Worm (Caenorhabditis elegans) whole organism, L4 larva: ENCODE measurements around the gene tkt-1.

Source experiments
- D1046.2 ChIP-seq: fragments of 200-800 bp; sonication (Bioruptor generic); IDR thresholded peaks from 2 replicates; pipeline ENCODE4 v1.3.6; 2022; ENCODE audit warnings: missing genetic modification characterization, missing compliant biosample characterization
- F10B5.3 ChIP-seq: sonication (generic microtip); optimal IDR thresholded peaks from 2 replicates; lab custom pipeline; 2016; ENCODE audit warnings: mild to moderate bottlenecking, missing genetic modification characterization, missing compliant biosample characterization
- F26F4.8 ChIP-seq: fragments of 200-800 bp; sonication (Bioruptor generic); conservative IDR thresholded peaks from 2 replicates; pipeline ENCODE4 v1.3.6; 2022; ENCODE audit warnings: missing genetic modification characterization, missing compliant biosample characterization
- F37D6.2 ChIP-seq: sonication (generic microtip); optimal IDR thresholded peaks from 2 replicates; lab custom pipeline; 2016; ENCODE audit warnings: mild to moderate bottlenecking, missing genetic modification characterization, missing compliant biosample characterization
- F49E8.2 ChIP-seq: sonication (generic microtip); optimal IDR thresholded peaks from 2 replicates; lab custom pipeline; 2016; ENCODE audit warnings: missing compliant biosample characterization, mild to moderate bottlenecking, missing genetic modification characterization, borderline replicate concordance
- Y48G9A.11 ChIP-seq: fragments of 200-800 bp; sonication (Bioruptor generic); IDR thresholded peaks from 2 replicates; pipeline ENCODE4 v1.3.6; 2022; ENCODE audit warnings: missing genetic modification reagents, missing genetic modification characterization, missing compliant biosample characterization
- Y75B8A.6 ChIP-seq: fragments of 200-800 bp; sonication (Bioruptor generic); IDR thresholded peaks from 2 replicates; pipeline ENCODE4 v1.3.6; 2022; ENCODE audit warnings: missing genetic modification reagents, missing genetic modification characterization, missing compliant biosample characterization
- ZK337.2 ChIP-seq: fragments of 200-800 bp; sonication (Bioruptor generic); IDR thresholded peaks from 2 replicates; pipeline ENCODE4 v1.3.6; 2022; ENCODE audit warnings: missing genetic modification reagents, missing genetic modification characterization, missing compliant biosample characterization
- ZK546.5 ChIP-seq, 2 experiments: sonication (generic microtip); optimal IDR thresholded peaks; 2 replicates each; lab custom pipeline; 2017; ENCODE audit warnings: missing biosample characterization in 2 of 2, missing genetic modification characterization in 2 of 2
- aha-1 ChIP-seq: fragments of 150-350 bp; peaks from one replicate; lab custom pipeline; 2014; ENCODE audit warnings: missing biosample characterization, missing genetic modification characterization
- arid-1 ChIP-seq: fragments of 200-800 bp; sonication (Bioruptor generic); conservative IDR thresholded peaks from 2 replicates; pipeline ENCODE4 v1.3.6; 2022; ENCODE audit warnings: missing genetic modification reagents, missing genetic modification characterization, missing compliant biosample characterization
- attf-4 ChIP-seq: sonication (generic microtip); optimal IDR thresholded peaks from 3 replicates; lab custom pipeline; 2017; ENCODE audit warnings: missing biosample characterization, missing genetic modification characterization
- ceh-20 ChIP-seq: fragments of 200-800 bp; sonication (Bioruptor generic); IDR thresholded peaks from 2 replicates; pipeline ENCODE4 v1.3.6; 2022; ENCODE audit warnings: missing genetic modification reagents, missing genetic modification characterization, missing compliant biosample characterization
- ceh-32 ChIP-seq: sonication (generic microtip); optimal IDR thresholded peaks from 2 replicates; lab custom pipeline; 2016; ENCODE audit warnings: mild to moderate bottlenecking, missing genetic modification characterization, missing compliant biosample characterization; ENCODE audit not compliant: poor library complexity
- ceh-62 ChIP-seq: sonication (generic microtip); optimal IDR thresholded peaks from 2 replicates; lab custom pipeline; 2017; ENCODE audit warnings: missing biosample characterization, missing genetic modification characterization
- ces-1 ChIP-seq: fragments of 150-350 bp; sonication (generic microtip); optimal IDR thresholded peaks from 4 replicates; lab custom pipeline; 2014; ENCODE audit warnings: missing biosample characterization, missing genetic modification reagents, missing genetic modification characterization
- fkh-10 ChIP-seq: fragments of 150-350 bp; optimal IDR thresholded peaks from 2 replicates; lab custom pipeline; 2014; ENCODE audit warnings: missing biosample characterization, missing genetic modification reagents, missing genetic modification characterization
- fos-1 ChIP-seq: fragments of 150-350 bp; optimal IDR thresholded peaks from 2 replicates; lab custom pipeline; 2014; ENCODE audit warnings: missing biosample characterization, missing genetic modification characterization
- gei-8 ChIP-seq: fragments of 200-800 bp; sonication (Bioruptor generic); optimal IDR thresholded peaks from 2 replicates; lab custom pipeline; 2018; ENCODE audit warnings: mild to moderate bottlenecking, missing genetic modification characterization, missing compliant biosample characterization
- hif-1 ChIP-seq, 2 experiments: sonication (generic microtip); optimal IDR thresholded peaks; 2 replicates each; lab custom pipeline; 2016 to 2017; ENCODE audit warnings: missing compliant biosample characterization in 2 of 2, missing genetic modification characterization in 2 of 2, missing genetic modification reagents in 2 of 2, missing genotype in 2 of 2, mild to moderate bottlenecking in 1 of 2
- hlh-11 ChIP-seq: fragments of 200-800 bp; sonication (Bioruptor generic); optimal IDR thresholded peaks from 2 replicates; lab custom pipeline; 2018; ENCODE audit warnings: mild to moderate bottlenecking, missing genetic modification characterization, missing compliant biosample characterization
- hlh-30 ChIP-seq: sonication (generic microtip); optimal IDR thresholded peaks from 2 replicates; lab custom pipeline; 2017; ENCODE audit warnings: antibody characterized with exemption, mild to moderate bottlenecking, missing genetic modification characterization, missing compliant biosample characterization; ENCODE audit not compliant: insufficient read depth
- lim-7 ChIP-seq: fragments of 200-800 bp; sonication (Bioruptor generic); IDR thresholded peaks from 2 replicates; pipeline ENCODE4 v1.3.6; 2022; ENCODE audit warnings: missing genetic modification characterization, missing compliant biosample characterization
- madf-5 ChIP-seq, 2 experiments: fragments of 200-800 bp; sonication (Bioruptor generic); IDR thresholded peaks; 2 replicates each; pipeline ENCODE4 v1.3.6; 2022; ENCODE audit warnings: missing compliant biosample characterization in 2 of 2, missing genetic modification characterization in 2 of 2
- mxl-2 ChIP-seq: fragments of 200-800 bp; sonication (Bioruptor generic); conservative IDR thresholded peaks from 2 replicates; pipeline ENCODE4 v1.3.6; 2022; ENCODE audit warnings: missing genetic modification reagents, missing genetic modification characterization, missing compliant biosample characterization
- mxl-3 ChIP-seq: fragments of 200-800 bp; sonication (Bioruptor generic); optimal IDR thresholded peaks from 2 replicates; lab custom pipeline; 2018; ENCODE audit warnings: mild to moderate bottlenecking, missing genetic modification characterization, missing compliant biosample characterization
- nhr-10 ChIP-seq: fragments of 150-350 bp; optimal IDR thresholded peaks from 2 replicates; lab custom pipeline; 2014; ENCODE audit warnings: missing biosample characterization, missing genetic modification characterization
- nhr-11 ChIP-seq: fragments of 150-350 bp; optimal IDR thresholded peaks from 2 replicates; lab custom pipeline; 2014; ENCODE audit warnings: missing biosample characterization, missing genetic modification characterization
- nhr-111 ChIP-seq: fragments of 200-800 bp; sonication (Bioruptor generic); optimal IDR thresholded peaks from 2 replicates; lab custom pipeline; 2018; ENCODE audit warnings: mild to moderate bottlenecking, missing genetic modification characterization, missing compliant biosample characterization
- nhr-25 ChIP-seq: sonication (generic microtip); optimal IDR thresholded peaks from 2 replicates; lab custom pipeline; 2017; ENCODE audit warnings: missing genetic modification characterization, mild to moderate bottlenecking, missing compliant biosample characterization, antibody characterized with exemption, moderate library complexity, borderline replicate concordance; ENCODE audit not compliant: insufficient read depth
- nhr-28 ChIP-seq: fragments of 150-350 bp; optimal IDR thresholded peaks from 2 replicates; lab custom pipeline; 2014; ENCODE audit warnings: missing biosample characterization, missing genetic modification characterization
- nhr-42 ChIP-seq: fragments of 200-800 bp; sonication (Bioruptor generic); IDR thresholded peaks from 2 replicates; pipeline ENCODE4 v1.3.6; 2022; ENCODE audit warnings: missing genetic modification characterization, missing compliant biosample characterization
- nhr-48 ChIP-seq: sonication (generic microtip); optimal IDR thresholded peaks from 2 replicates; lab custom pipeline; 2016; ENCODE audit warnings: mild to moderate bottlenecking, missing genetic modification characterization, missing compliant biosample characterization
- nhr-6 ChIP-seq: fragments of 150-350 bp; optimal IDR thresholded peaks from 2 replicates; lab custom pipeline; 2014; ENCODE audit warnings: missing biosample characterization, missing genetic modification characterization
- sdz-12 ChIP-seq: fragments of 200-800 bp; sonication (Bioruptor generic); optimal IDR thresholded peaks from 2 replicates; lab custom pipeline; 2018; ENCODE audit warnings: mild to moderate bottlenecking, missing genetic modification characterization, missing compliant biosample characterization
- set-16 ChIP-seq: fragments of 200-800 bp; sonication (Bioruptor generic); IDR thresholded peaks from 2 replicates; pipeline ENCODE4 v1.3.6; 2022; ENCODE audit warnings: missing genetic modification reagents, missing genetic modification characterization, missing compliant biosample characterization
- snpc-1.2 ChIP-seq: fragments of 200-800 bp; sonication (Bioruptor generic); IDR thresholded peaks from 2 replicates; pipeline ENCODE4 v1.3.6; 2022; ENCODE audit warnings: missing genetic modification reagents, missing genetic modification characterization, missing compliant biosample characterization
- tag-97 ChIP-seq: fragments of 200-800 bp; sonication (Bioruptor generic); IDR thresholded peaks from 2 replicates; pipeline ENCODE4 v1.3.6; 2022; ENCODE audit warnings: missing genetic modification characterization, missing compliant biosample characterization
- unc-62 ChIP-seq, 3 experiments: fragments of 150-350 bp in 1 of 3; sonication (generic microtip); optimal IDR thresholded peaks in 2 of 3; peaks in 1 of 3; 1 replicate in 1 of 3; 2 replicates in 2 of 3; lab custom pipeline; 2014 to 2017; ENCODE audit warnings: missing biosample characterization in 3 of 3, missing genetic modification characterization in 3 of 3, missing genetic modification reagents in 3 of 3, missing genotype in 1 of 3
- zfp-2 ChIP-seq: sonication (generic microtip); optimal IDR thresholded peaks from 2 replicates; lab custom pipeline; 2016; ENCODE audit warnings: mild to moderate bottlenecking, missing genetic modification characterization, missing compliant biosample characterization
- ztf-7 ChIP-seq: fragments of 150-350 bp; optimal IDR thresholded peaks from 2 replicates; lab custom pipeline; 2014; ENCODE audit warnings: missing biosample characterization, missing genetic modification characterization

tkt-1 gene

ce11 chrIV:10261061-10261460, 17.6 kb downstream of the tkt-1 start:
- TF ChIP-seq ceh-62 (tag; lab: Kevin White, UChicago) (no peak), snpc-1.2 (GFP tag; lab: Robert Waterston, UW) (no peak), fkh-10 (no peak), zfp-2 (tag; lab: Kevin White, UChicago) (no peak), mxl-3 (GFP tag; lab: Kevin White, UChicago) (peak; percentile 18), ceh-20 (GFP tag; lab: Robert Waterston, UW) (no peak), nhr-28 (tag; lab: Kevin White, UChicago) (peak; percentile 22), nhr-25 (tag; lab: Kevin White, UChicago) (no peak), nhr-48 (tag; lab: Kevin White, UChicago) (peak; percentile 38), attf-4 (tag; lab: Kevin White, UChicago) (no peak), aha-1 (tag; lab: Kevin White, UChicago) (no peak), tag-97 (GFP tag; lab: Robert Waterston, UW) (no peak), F37D6.2 (tag; lab: Kevin White, UChicago) (no peak), sdz-12 (GFP tag; lab: Kevin White, UChicago) (no peak), F10B5.3 (tag; lab: Kevin White, UChicago) (no peak), hif-1 (tag; optimal IDR thresholded peaks at IDR 0.05; lab: Kevin White, UChicago) (no peak), fos-1 (no peak), F49E8.2 (tag; lab: Kevin White, UChicago) (no peak), ceh-32 (tag; lab: Kevin White, UChicago) (no peak), arid-1 (GFP tag; lab: Robert Waterston, UW) (no peak), hlh-30 (tag; lab: Kevin White, UChicago) (no peak), Y75B8A.6 (GFP tag; lab: Robert Waterston, UW) (no peak), nhr-6 (tag; lab: Kevin White, UChicago) (no peak), gei-8 (GFP tag; lab: Kevin White, UChicago) (no peak), unc-62 (GFP tag; optimal IDR thresholded peaks at IDR 0.05 in 1 of 2; lab: Kevin White, UChicago) (no peak), unc-62 (tag; optimal IDR thresholded peaks at IDR 0.05; lab: Kevin White, UChicago) (no peak), ces-1 (GFP tag; lab: Kevin White, UChicago) (no peak), ztf-7 (no peak), ZK546.5 (tag; optimal IDR thresholded peaks at IDR 0.05; lab: Kevin White, UChicago) (no peak), nhr-11 (tag; lab: Kevin White, UChicago) (no peak), hlh-11 (peak; percentile 29), nhr-10 (tag; lab: Kevin White, UChicago) (no peak), nhr-111 (GFP tag; lab: Kevin White, UChicago) (no peak), mxl-2 (GFP tag; lab: Robert Waterston, UW) (no peak), Y48G9A.11 (GFP tag; lab: Robert Waterston, UW) (no peak)

- TF ChIP-seq madf-5 (GFP tag; IDR thresholded peaks at IDR 0.05; lab: Robert Waterston, UW) (peak in 1 of 2 experiments; percentile 85; a peak in 2 of 4 replicates), nhr-42 (GFP tag; lab: Robert Waterston, UW) (0 out of 2 replicates have a peak, but pooled peaks have one; percentile 9), set-16 (GFP tag; lab: Robert Waterston, UW) (peak; percentile 75), snpc-1.2 (GFP tag; lab: Robert Waterston, UW) (peak; percentile 59; the same call in 1 of the 2 replicates), F26F4.8 (GFP tag; lab: Robert Waterston, UW) (0 out of 2 replicates have a peak, but pooled peaks have one; percentile 54), lim-7 (GFP tag; lab: Robert Waterston, UW) (peak; percentile 66; the same call in 1 of the 2 replicates), D1046.2 (GFP tag; lab: Robert Waterston, UW) (0 out of 2 replicates have a peak, but pooled peaks have one; percentile 30), ZK337.2 (GFP tag; lab: Robert Waterston, UW) (0 out of 2 replicates have a peak, but pooled peaks have one; percentile 17)
Measured at ce11 chrIV:10262882-10263281, 19.5 kb downstream of the tkt-1 start.
